Fruit fly (Drosophila melanogaster) whole organism, embryonic: ENCODE measurements around the gene CG16753.

Experiments
- Ada2b ChIP-seq: fragments of 200-800 bp; sonication (Bioruptor generic); IDR thresholded peaks from 2 replicates; pipeline ENCODE4 v1.3.6; 2022; ENCODE audit warnings: missing biosample characterization, missing genetic modification characterization
- Blimp-1 ChIP-seq: fragments of 200-800 bp; sonication (Bioruptor generic); optimal IDR thresholded peaks from 3 replicates; lab custom pipeline; 2018; ENCODE audit warnings: missing biosample characterization, missing genetic modification characterization, mild to moderate bottlenecking, moderate library complexity, missing genetic modification reagents
- CG10267 ChIP-seq: fragments of 200-800 bp; sonication (Bioruptor generic); optimal IDR thresholded peaks from 2 replicates; lab custom pipeline; 2018; ENCODE audit warnings: missing biosample characterization, mild to moderate bottlenecking, missing genetic modification characterization, moderate library complexity
- CG11504 ChIP-seq: fragments of 200-800 bp; sonication (Bioruptor generic); optimal IDR thresholded peaks from 3 replicates; lab custom pipeline; 2019; ENCODE audit warnings: missing biosample characterization, mild to moderate bottlenecking, missing genetic modification characterization, moderate library complexity
- CG11695 ChIP-seq: fragments of 200-800 bp; sonication (Bioruptor generic); IDR thresholded peaks from 3 replicates; pipeline ENCODE4 v1.3.6; 2022; ENCODE audit warnings: missing biosample characterization, missing genetic modification characterization
- CG12071 ChIP-seq: fragments of 200-800 bp; sonication (Bioruptor generic); optimal IDR thresholded peaks from 3 replicates; lab custom pipeline; 2018; ENCODE audit warnings: missing biosample characterization, mild to moderate bottlenecking, missing genetic modification characterization
- CG12299 ChIP-seq: fragments of 200-800 bp; sonication (Bioruptor generic); optimal IDR thresholded peaks from 2 replicates; lab custom pipeline; 2018; ENCODE audit warnings: missing biosample characterization, mild to moderate bottlenecking, missing genetic modification characterization
- CG13123 ChIP-seq: fragments of 200-800 bp; sonication (Bioruptor generic); optimal IDR thresholded peaks from 2 replicates; lab custom pipeline; 2016; ENCODE audit warnings: missing biosample characterization, missing genetic modification characterization
- CG13624 ChIP-seq: fragments of 200-800 bp; sonication (Bioruptor generic); optimal IDR thresholded peaks from 2 replicates; lab custom pipeline; 2016; ENCODE audit warnings: missing biosample characterization, missing genetic modification characterization
- CG1647 ChIP-seq: fragments of 200-800 bp; sonication (Bioruptor generic); optimal IDR thresholded peaks from 3 replicates; lab custom pipeline; 2016; ENCODE audit warnings: missing biosample characterization, missing genetic modification characterization
- CG17802 ChIP-seq: fragments of 200-800 bp; sonication (Bioruptor generic); optimal IDR thresholded peaks from 2 replicates; lab custom pipeline; 2018; ENCODE audit warnings: missing biosample characterization, mild to moderate bottlenecking, missing genetic modification characterization, moderate library complexity
- CG31224 ChIP-seq: fragments of 200-800 bp; sonication (Bioruptor generic); IDR thresholded peaks from 2 replicates; pipeline ENCODE4 v1.3.6; 2022; ENCODE audit warnings: missing biosample characterization, missing genetic modification characterization
- CG33557 ChIP-seq: fragments of 200-800 bp; sonication (Bioruptor generic); optimal IDR thresholded peaks from 2 replicates; lab custom pipeline; 2019; ENCODE audit warnings: missing biosample characterization, mild to moderate bottlenecking, missing genetic modification characterization, moderate library complexity
- CG3726 ChIP-seq: fragments of 200-800 bp; sonication (Bioruptor generic); IDR thresholded peaks from 3 replicates; pipeline ENCODE4, ENCODE4 v1.3.6; 2022; ENCODE audit warnings: missing biosample characterization, missing genetic modification characterization
- CG3995 ChIP-seq: fragments of 200-800 bp; sonication (Bioruptor generic); optimal IDR thresholded peaks from 3 replicates; lab custom pipeline; 2016; ENCODE audit warnings: missing biosample characterization, missing genetic modification characterization
- CG7839 ChIP-seq: fragments of 200-800 bp; sonication (Bioruptor generic); optimal IDR thresholded peaks from 3 replicates; lab custom pipeline; 2018; ENCODE audit warnings: missing biosample characterization, mild to moderate bottlenecking, missing genetic modification characterization, moderate library complexity
- CG8290 ChIP-seq, 3 experiments: fragments of 200-800 bp; sonication (Bioruptor generic); optimal IDR thresholded peaks; 2 replicates each; lab custom pipeline; 2016 to 2019; ENCODE audit warnings: missing biosample characterization in 3 of 3, missing genetic modification characterization in 3 of 3, mild to moderate bottlenecking in 2 of 3, moderate library complexity in 1 of 3
- CG8359 ChIP-seq: fragments of 200-800 bp; sonication (Bioruptor generic); optimal IDR thresholded peaks from 2 replicates; lab custom pipeline; 2017; ENCODE audit warnings: missing biosample characterization, mild to moderate bottlenecking, missing genetic modification characterization, borderline replicate concordance
- CG8765 ChIP-seq: fragments of 200-800 bp; sonication (Bioruptor generic); IDR thresholded peaks from 2 replicates; pipeline ENCODE4 v1.3.6; 2022; ENCODE audit warnings: missing biosample characterization, missing genetic modification characterization
- CTCF ChIP-seq: fragments of 200-800 bp; sonication (Bioruptor generic); optimal IDR thresholded peaks from 2 replicates; lab custom pipeline; 2017; ENCODE audit warnings: missing biosample characterization, mild to moderate bottlenecking, missing genetic modification characterization, moderate library complexity
- CkIIα-i1 ChIP-seq: fragments of 200-800 bp; sonication (Bioruptor generic); IDR thresholded peaks from 2 replicates; pipeline ENCODE4 v1.3.6; 2022; ENCODE audit warnings: missing biosample characterization, missing genetic modification characterization
- Dbx ChIP-seq: fragments of 200-800 bp; sonication (Bioruptor generic); IDR thresholded peaks from 3 replicates; pipeline ENCODE4 v1.3.6; 2022; ENCODE audit warnings: missing biosample characterization, missing genetic modification characterization
- Deaf1 ChIP-seq: fragments of 200-800 bp; optimal IDR thresholded peaks from 3 replicates; lab custom pipeline; 2019; ENCODE audit warnings: missing biosample characterization, mild to moderate bottlenecking, missing genetic modification characterization, moderate library complexity
- E2f1 ChIP-seq: fragments of 200-800 bp; sonication (Bioruptor generic); IDR thresholded peaks from 2 replicates; pipeline ENCODE4 v1.3.6; 2022; ENCODE audit warnings: missing biosample characterization, missing genetic modification characterization
- Eip74EF ChIP-seq, 2 experiments: fragments of 200-800 bp in 1 of 2; fragments of >200 bp in 1 of 2; sonication (Bioruptor generic) in 1 of 2; optimal IDR thresholded peaks; 2 replicates each; lab custom pipeline; 2017 to 2019; ENCODE audit warnings: missing biosample characterization in 2 of 2, missing genetic modification characterization in 2 of 2, mild to moderate bottlenecking in 1 of 2, moderate library complexity in 1 of 2
- Fer1 ChIP-seq: fragments of 200-800 bp; sonication (Bioruptor generic); optimal IDR thresholded peaks from 2 replicates; lab custom pipeline; 2017; ENCODE audit warnings: missing biosample characterization, mild to moderate bottlenecking, missing genetic modification characterization
- Gsc ChIP-seq: fragments of 200-800 bp; sonication (Bioruptor generic); IDR thresholded peaks from 2 replicates; pipeline ENCODE4 v1.3.6; 2022; ENCODE audit warnings: missing biosample characterization, missing genetic modification characterization
- Hmr ChIP-seq: fragments of 200-800 bp; sonication (Bioruptor generic); optimal IDR thresholded peaks from 3 replicates; lab custom pipeline; 2017; ENCODE audit warnings: mild to moderate bottlenecking, missing biosample characterization, missing genetic modification reagents, missing genetic modification characterization
- Hmx ChIP-seq: fragments of 200-800 bp; sonication (Bioruptor generic); optimal IDR thresholded peaks from 2 replicates; lab custom pipeline; 2016; ENCODE audit warnings: missing biosample characterization, missing genetic modification characterization
- Hr51 ChIP-seq, 2 experiments: fragments of 200-800 bp; sonication (Bioruptor generic); optimal IDR thresholded peaks; 2 replicates in 1 of 2; 3 replicates in 1 of 2; lab custom pipeline; 2016 to 2018; ENCODE audit warnings: missing biosample characterization in 2 of 2, missing genetic modification characterization in 2 of 2, mild to moderate bottlenecking in 1 of 2, moderate library complexity in 1 of 2
- Lim3 ChIP-seq: fragments of 200-800 bp; sonication (Bioruptor generic); IDR thresholded peaks from 2 replicates; pipeline ENCODE4 v1.3.6; 2022; ENCODE audit warnings: missing biosample characterization, missing genetic modification characterization
- PHDP ChIP-seq: fragments of 200-800 bp; sonication (Bioruptor generic); optimal IDR thresholded peaks from 3 replicates; lab custom pipeline; 2018; ENCODE audit warnings: missing biosample characterization, mild to moderate bottlenecking, missing genetic modification characterization, moderate library complexity
- Ravus ChIP-seq: fragments of 200-800 bp; sonication (Bioruptor generic); IDR thresholded peaks from 2 replicates; pipeline ENCODE4 v1.3.6; 2022; ENCODE audit warnings: missing biosample characterization, missing genetic modification characterization
- Sox100B ChIP-seq: fragments of 200-800 bp; sonication (Bioruptor generic); optimal IDR thresholded peaks from 3 replicates; lab custom pipeline; 2018; ENCODE audit warnings: missing biosample characterization, mild to moderate bottlenecking, missing genetic modification characterization
- TFAM ChIP-seq: fragments of 200-800 bp; sonication (Bioruptor generic); optimal IDR thresholded peaks from 2 replicates; lab custom pipeline; 2017; ENCODE audit warnings: missing biosample characterization, missing genetic modification characterization, inconsistent platforms
- Taf1 ChIP-seq: fragments of 200-800 bp; sonication (Bioruptor generic); IDR thresholded peaks from 2 replicates; pipeline ENCODE4 v1.3.6; 2022; ENCODE audit warnings: missing biosample characterization, missing genetic modification characterization
- Usf ChIP-seq: fragments of 200-800 bp; sonication (Bioruptor generic); optimal IDR thresholded peaks from 2 replicates; lab custom pipeline; 2017; ENCODE audit warnings: missing genotype, missing biosample characterization, missing genetic modification characterization
- Xrp1 ChIP-seq: fragments of 200-800 bp; sonication (Bioruptor generic); IDR thresholded peaks from 2 replicates; pipeline ENCODE4 v1.3.6; 2022; ENCODE audit warnings: missing biosample characterization, missing genetic modification characterization
- abd-A ChIP-seq: fragments of 200-800 bp; sonication (Bioruptor generic); optimal IDR thresholded peaks from 3 replicates; lab custom pipeline; 2019; ENCODE audit warnings: missing biosample characterization, mild to moderate bottlenecking, missing genetic modification characterization, moderate library complexity
- amos ChIP-seq: fragments of 200-800 bp; sonication (Bioruptor generic); IDR thresholded peaks from 2 replicates; pipeline ENCODE4 v1.3.6; 2022; ENCODE audit warnings: missing biosample characterization, missing genetic modification characterization; ENCODE audit not compliant: partially characterized antibody
- cad ChIP-seq: fragments of >200 bp; optimal IDR thresholded peaks from 2 replicates; lab custom pipeline; 2017; ENCODE audit warnings: missing biosample characterization, missing genetic modification characterization
- chm ChIP-seq: fragments of 200-800 bp; sonication (Bioruptor generic); IDR thresholded peaks from 2 replicates; pipeline ENCODE4 v1.3.6; 2022; ENCODE audit warnings: missing biosample characterization, missing genetic modification characterization
- ci ChIP-seq: fragments of 200-800 bp; sonication (Bioruptor generic); IDR thresholded peaks from 3 replicates; pipeline ENCODE4 v1.3.6; 2022; ENCODE audit warnings: missing biosample characterization, missing genetic modification characterization
- crp ChIP-seq, 2 experiments: fragments of 200-800 bp; sonication (Bioruptor generic); optimal IDR thresholded peaks; 2 replicates in 1 of 2; 3 replicates in 1 of 2; lab custom pipeline; 2017; ENCODE audit warnings: missing biosample characterization in 2 of 2, missing genetic modification characterization in 2 of 2, mild to moderate bottlenecking in 1 of 2, moderate library complexity in 1 of 2
- dimm ChIP-seq: fragments of 200-800 bp; sonication (Bioruptor generic); IDR thresholded peaks from 2 replicates; pipeline ENCODE4 v1.3.6; 2022; ENCODE audit warnings: missing biosample characterization, missing genetic modification characterization
- ems ChIP-seq: fragments of 200-800 bp; sonication (Bioruptor generic); optimal IDR thresholded peaks from 3 replicates; lab custom pipeline; 2016; ENCODE audit warnings: missing biosample characterization, missing genetic modification characterization
- klu ChIP-seq: fragments of 200-800 bp; sonication (Bioruptor generic); IDR thresholded peaks from 2 replicates; pipeline ENCODE4 v1.3.6; 2022; ENCODE audit warnings: missing biosample characterization, missing genetic modification characterization
- lov ChIP-seq, 2 experiments: fragments of 200-800 bp in 1 of 2; fragments of >200 bp in 1 of 2; sonication (Bioruptor generic) in 1 of 2; IDR thresholded peaks in 1 of 2; optimal IDR thresholded peaks in 1 of 2; 2 replicates in 1 of 2; 3 replicates in 1 of 2; pipeline versions ENCODE4 v1.3.6 to Lab custom; 2017 to 2022; ENCODE audit warnings: missing biosample characterization in 1 of 2, missing genetic modification characterization in 1 of 2
- pita ChIP-seq: fragments of 200-800 bp; sonication (Bioruptor generic); optimal IDR thresholded peaks from 2 replicates; lab custom pipeline; 2017; ENCODE audit warnings: missing biosample characterization, mild to moderate bottlenecking, missing genetic modification characterization
- tin ChIP-seq: fragments of 200-800 bp; sonication (Bioruptor generic); optimal IDR thresholded peaks from 3 replicates; lab custom pipeline; 2016; ENCODE audit warnings: missing biosample characterization, missing genetic modification characterization
- usp ChIP-seq: fragments of >200 bp; optimal IDR thresholded peaks from 2 replicates; lab custom pipeline; 2017; ENCODE audit warnings: missing biosample characterization, missing genetic modification characterization

Gene CG16753

DNA sequence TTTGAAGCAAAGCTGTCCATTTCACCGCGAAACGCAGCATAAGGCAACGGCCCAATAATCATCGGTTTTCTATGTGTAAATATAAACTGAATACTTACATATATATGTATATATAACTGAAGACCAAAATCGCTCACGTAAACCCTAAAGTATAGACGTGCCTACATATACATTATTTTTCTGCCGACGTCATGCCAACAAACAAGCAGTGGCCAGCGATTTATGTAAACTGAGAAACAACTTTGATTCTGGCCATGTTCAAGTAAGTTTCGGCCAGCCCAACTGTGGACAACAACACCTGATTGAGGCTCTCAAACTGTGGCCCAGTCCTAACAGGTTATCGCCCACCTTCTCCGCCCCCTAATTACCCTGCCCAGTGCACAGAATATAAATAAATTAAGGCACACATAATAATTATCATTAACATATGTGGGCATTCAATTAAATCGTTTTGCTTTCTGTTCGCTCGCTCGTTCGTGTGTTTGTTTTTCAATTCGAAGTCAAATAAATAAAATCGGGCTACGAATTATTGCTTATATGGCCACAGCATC, 27.2 kb downstream of the CG16753 start (continued):
- no peak for TF ChIP-seq CG17802 (tag; lab: Kevin White, UChicago)
- TF ChIP-seq CG8765 (GFP tag; lab: Robert Waterston, UW): no peak
- TF ChIP-seq Eip74EF (GFP tag; optimal IDR thresholded peaks at IDR 0.05; lab: Kevin White, UChicago): no peak
- TF ChIP-seq Fer1 (GFP tag; lab: Kevin White, UChicago): no peak
- no peak for TF ChIP-seq Sox100B (GFP tag; lab: Kevin White, UChicago)
- TF ChIP-seq crp (GFP tag; optimal IDR thresholded peaks at IDR 0.05; lab: Kevin White, UChicago): no peak
- no peak for TF ChIP-seq CG1647 (GFP tag; lab: Kevin White, UChicago)
- TF ChIP-seq CG8290 (GFP tag; optimal IDR thresholded peaks at IDR 0.05; lab: Kevin White, UChicago): no peak
- TF ChIP-seq CG8290 (tag; optimal IDR thresholded peaks at IDR 0.05; lab: Kevin White, UChicago): peak in 1 of 2 experiments; percentile 31
- TF ChIP-seq chm: no peak
- no peak for TF ChIP-seq Taf1 (GFP tag; lab: Robert Waterston, UW)
- TF ChIP-seq abd-A (tag; lab: Kevin White, UChicago): peak; percentile 78
- TF ChIP-seq PHDP (tag; lab: Kevin White, UChicago): peak; percentile 7
- TF ChIP-seq Lim3 (GFP tag; lab: Robert Waterston, UW): no peak
- no peak for TF ChIP-seq Deaf1 (tag; lab: Kevin White, UChicago)
- no peak for TF ChIP-seq TFAM (GFP tag; lab: Kevin White, UChicago)
- TF ChIP-seq Hmx (GFP tag; lab: Kevin White, UChicago): no peak
- no peak for TF ChIP-seq CG31224 (GFP tag; lab: Robert Waterston, UW)
- TF ChIP-seq Blimp-1 (GFP tag; lab: Kevin White, UChicago): no peak
- no peak for TF ChIP-seq tin
- TF ChIP-seq CG10267 (tag; lab: Kevin White, UChicago): no peak
- no peak for TF ChIP-seq pita
- no peak for TF ChIP-seq Xrp1 (GFP tag; lab: Robert Waterston, UW)
- no peak for TF ChIP-seq Ada2b (GFP tag; lab: Robert Waterston, UW)
- TF ChIP-seq CG11695 (GFP tag; lab: Robert Waterston, UW): no peak
- TF ChIP-seq lov (optimal IDR thresholded peaks at IDR 0.05; lab: Kevin White, UChicago): no peak
- TF ChIP-seq lov (GFP tag; IDR thresholded peaks at IDR 0.05; lab: Robert Waterston, UW): no peak
- TF ChIP-seq Usf: no peak
- no peak for TF ChIP-seq Dbx
- TF ChIP-seq E2f1 (GFP tag; lab: Robert Waterston, UW): no peak
- no peak for TF ChIP-seq CG7839
- TF ChIP-seq CG3726 (GFP tag; lab: Robert Waterston, UW): no peak
- TF ChIP-seq CG13123: no peak
- TF ChIP-seq cad: peak; percentile 50
- TF ChIP-seq CG13624 (GFP tag; lab: Kevin White, UChicago): no peak
- no peak for TF ChIP-seq Hr51 (GFP tag; optimal IDR thresholded peaks at IDR 0.05; lab: Kevin White, UChicago)
- TF ChIP-seq usp: no peak
- TF ChIP-seq CG12299 (tag; lab: Kevin White, UChicago): no peak
- no peak for TF ChIP-seq CG8359 (GFP tag; lab: Kevin White, UChicago)
- no peak for TF ChIP-seq Ravus (GFP tag; lab: Robert Waterston, UW)
- TF ChIP-seq amos (GFP tag; lab: Robert Waterston, UW): no peak; the same call in 1 of the 2 replicates
- no peak for TF ChIP-seq CTCF (GFP tag; lab: Kevin White, UChicago)
- no peak for TF ChIP-seq CG11504 (tag; lab: Kevin White, UChicago)
- TF ChIP-seq klu (GFP tag; lab: Robert Waterston, UW): no peak
- TF ChIP-seq CG3995 (GFP tag; lab: Kevin White, UChicago): no peak
- TF ChIP-seq dimm (GFP tag; lab: Robert Waterston, UW): no peak
- peak; percentile 33 for TF ChIP-seq CG12071 (GFP tag; lab: Kevin White, UChicago)
- no peak for TF ChIP-seq ci (GFP tag; lab: Robert Waterston, UW)
- TF ChIP-seq CG33557: no peak
- TF ChIP-seq Gsc (GFP tag; lab: Robert Waterston, UW): no peak
- TF ChIP-seq ems (GFP tag; lab: Kevin White, UChicago): no peak
- TF ChIP-seq CkIIα-i1: no peak
- TF ChIP-seq Hmr (GFP tag; lab: Kevin White, UChicago): peak; percentile 18
